Worm (Caenorhabditis elegans) whole organism, L3 larva: ENCODE results near the gene Y38E10A.1.

Source experiments
- ZK546.5 ChIP-seq: sonication (generic microtip); optimal IDR thresholded peaks from 2 replicates; lab custom pipeline; 2017; ENCODE audit warnings: missing biosample characterization, missing genetic modification characterization
- ama-1 ChIP-seq: fragments of 150-350 bp; optimal IDR thresholded peaks from 2 replicates; lab custom pipeline; 2018
- ceh-9 ChIP-seq: sonication (generic microtip); optimal IDR thresholded peaks from 2 replicates; lab custom pipeline; 2018; ENCODE audit warnings: missing biosample characterization, missing genetic modification characterization
- elt-3 ChIP-seq, 3 experiments: fragments of 150-350 bp in 1 of 3; sonication (generic microtip) in 2 of 3; optimal IDR thresholded peaks; 2 replicates in 2 of 3; 4 replicates in 1 of 3; lab custom pipeline; 2014 to 2017; ENCODE audit warnings: missing biosample characterization in 3 of 3, missing genetic modification characterization in 3 of 3
- nhr-11 ChIP-seq: fragments of 150-350 bp; optimal IDR thresholded peaks from 2 replicates; lab custom pipeline; 2014; ENCODE audit warnings: missing biosample characterization, missing genetic modification characterization
- nhr-23 ChIP-seq: fragments of 150-350 bp; optimal IDR thresholded peaks from 2 replicates; lab custom pipeline; 2014; ENCODE audit warnings: missing biosample characterization, missing genetic modification reagents, missing genetic modification characterization
- nhr-25 ChIP-seq: sonication (generic microtip); optimal IDR thresholded peaks from 2 replicates; lab custom pipeline; 2017; ENCODE audit warnings: missing biosample characterization, missing genetic modification characterization
- nhr-28 ChIP-seq: fragments of 150-350 bp; optimal IDR thresholded peaks from 2 replicates; lab custom pipeline; 2014; ENCODE audit warnings: missing biosample characterization, missing genetic modification characterization
- nhr-67 ChIP-seq: fragments of 150-350 bp; optimal IDR thresholded peaks from 2 replicates; lab custom pipeline; 2014; ENCODE audit warnings: missing biosample characterization, missing genetic modification characterization
- nhr-76 ChIP-seq: fragments of 150-350 bp; sonication (generic microtip); optimal IDR thresholded peaks from 5 replicates; lab custom pipeline; 2014; ENCODE audit warnings: missing biosample characterization, missing genetic modification characterization
- nhr-77 ChIP-seq: fragments of 150-350 bp; optimal IDR thresholded peaks from 2 replicates; lab custom pipeline; 2014; ENCODE audit warnings: missing biosample characterization, missing genetic modification characterization
- pqm-1 ChIP-seq: fragments of 150-350 bp; optimal IDR thresholded peaks from 2 replicates; lab custom pipeline; 2017; ENCODE audit warnings: missing biosample characterization, missing genetic modification characterization, inconsistent platforms
- snpc-4 ChIP-seq: fragments of 150-350 bp; optimal IDR thresholded peaks from 2 replicates; lab custom pipeline; 2014; ENCODE audit warnings: missing biosample characterization, missing genetic modification characterization
- zag-1 ChIP-seq: fragments of 150-350 bp; optimal IDR thresholded peaks from 2 replicates; lab custom pipeline; 2014; ENCODE audit warnings: missing biosample characterization, missing genetic modification characterization

- TF ChIP-seq nhr-11 (no peak), snpc-4 (tag; lab: Kevin White, UChicago) (no peak), nhr-77 (tag; lab: Kevin White, UChicago) (no peak), ZK546.5 (tag; lab: Kevin White, UChicago) (no peak), zag-1 (tag; lab: Kevin White, UChicago) (no peak), elt-3 (tag; optimal IDR thresholded peaks at IDR 0.05; lab: Kevin White, UChicago) (no peak), pqm-1 (tag; lab: Kevin White, UChicago) (no peak), nhr-23 (peak; percentile 0), nhr-67 (no peak), nhr-28 (no peak), ceh-9 (tag; lab: Kevin White, UChicago) (no peak), nhr-76 (tag; lab: Kevin White, UChicago) (no peak), ama-1 (lab: Kevin White, UChicago) (no peak), nhr-25 (tag; lab: Kevin White, UChicago) (peak; percentile 56)
Measured at ce11 chrII:12603667-12604621, 33.5 kb upstream of the Y38E10A.1 start, which contains the start of the genes ceh-100 and lips-15.
